Fruit fly (Drosophila melanogaster) whole organism, embryonic: ENCODE results near the gene amrt.

Experiments used
- Atf6 ChIP-seq: fragments of 200-800 bp; sonication (Bioruptor generic); IDR thresholded peaks from 2 replicates; pipeline ENCODE4 v1.3.6; 2022; ENCODE audit warnings: missing biosample characterization, missing genetic modification characterization
- B-H2 ChIP-seq: fragments of 200-800 bp; sonication (Bioruptor generic); optimal IDR thresholded peaks from 2 replicates; lab custom pipeline; 2018; ENCODE audit warnings: missing biosample characterization, mild to moderate bottlenecking, missing genetic modification characterization
- C15 ChIP-seq: fragments of 200-800 bp; sonication (Bioruptor generic); IDR thresholded peaks from 3 replicates; pipeline ENCODE4 v1.3.6; 2022; ENCODE audit warnings: missing biosample characterization, missing genetic modification characterization
- CG10979 ChIP-seq: fragments of 200-800 bp; sonication (Bioruptor generic); optimal IDR thresholded peaks from 2 replicates; lab custom pipeline; 2018; ENCODE audit warnings: missing biosample characterization, mild to moderate bottlenecking, missing genetic modification characterization, moderate library complexity
- CG12104 ChIP-seq: fragments of 200-800 bp; sonication (Bioruptor generic); optimal IDR thresholded peaks from 3 replicates; lab custom pipeline; 2016; ENCODE audit warnings: missing biosample characterization, missing genetic modification characterization
- CG12769 ChIP-seq: fragments of 200-800 bp; sonication (Bioruptor generic); optimal IDR thresholded peaks from 2 replicates; lab custom pipeline; 2019; ENCODE audit warnings: missing biosample characterization, mild to moderate bottlenecking, missing genetic modification characterization, moderate library complexity
- CG12942 ChIP-seq: fragments of 200-800 bp; sonication (Bioruptor generic); optimal IDR thresholded peaks from 3 replicates; lab custom pipeline; 2016; ENCODE audit warnings: missing biosample characterization, missing genetic modification characterization
- CG13287 ChIP-seq: fragments of 200-800 bp; sonication (Bioruptor generic); IDR thresholded peaks from 2 replicates; pipeline ENCODE4 v1.3.6; 2022; ENCODE audit warnings: missing biosample characterization, missing genetic modification characterization; ENCODE audit not compliant: partially characterized antibody
- CG13624 ChIP-seq: fragments of 200-800 bp; sonication (Bioruptor generic); optimal IDR thresholded peaks from 2 replicates; lab custom pipeline; 2016; ENCODE audit warnings: missing biosample characterization, missing genetic modification characterization
- CG13894 ChIP-seq: fragments of 200-800 bp; sonication (Bioruptor generic); optimal IDR thresholded peaks from 3 replicates; lab custom pipeline; 2018; ENCODE audit warnings: missing biosample characterization, mild to moderate bottlenecking, missing genetic modification characterization, moderate library complexity
- CG15011 ChIP-seq: fragments of 200-800 bp; sonication (Bioruptor generic); optimal IDR thresholded peaks from 3 replicates; lab custom pipeline; 2018; ENCODE audit warnings: missing biosample characterization, mild to moderate bottlenecking, missing genetic modification characterization
- CG1529 ChIP-seq: fragments of 200-800 bp; sonication (Bioruptor generic); optimal IDR thresholded peaks from 3 replicates; lab custom pipeline; 2018; ENCODE audit warnings: missing biosample characterization, missing genetic modification characterization
- CG18619 ChIP-seq: fragments of 200-800 bp; sonication (Bioruptor generic); optimal IDR thresholded peaks from 3 replicates; lab custom pipeline; 2017; ENCODE audit warnings: missing biosample characterization, mild to moderate bottlenecking, missing genetic modification characterization
- CG2678 ChIP-seq: fragments of 200-800 bp; sonication (Bioruptor generic); optimal IDR thresholded peaks from 3 replicates; lab custom pipeline; 2019; ENCODE audit warnings: missing biosample characterization, mild to moderate bottlenecking, missing genetic modification characterization, moderate library complexity
- CG34376 ChIP-seq: fragments of 200-800 bp; sonication (Bioruptor generic); optimal IDR thresholded peaks from 2 replicates; lab custom pipeline; 2018; ENCODE audit warnings: missing biosample characterization, mild to moderate bottlenecking, missing genetic modification characterization
- CG3726 ChIP-seq: fragments of 200-800 bp; sonication (Bioruptor generic); IDR thresholded peaks from 3 replicates; pipeline ENCODE4, ENCODE4 v1.3.6; 2022; ENCODE audit warnings: missing biosample characterization, missing genetic modification characterization
- CG4360 ChIP-seq: fragments of 200-800 bp; sonication (Bioruptor generic); IDR thresholded peaks from 2 replicates; pipeline ENCODE4 v1.3.6; 2022; ENCODE audit warnings: missing biosample characterization, missing genetic modification characterization
- Dad ChIP-seq: fragments of 200-800 bp; sonication (Bioruptor generic); optimal IDR thresholded peaks from 3 replicates; lab custom pipeline; 2016; ENCODE audit warnings: missing biosample characterization, missing genetic modification characterization
- Dbx ChIP-seq: fragments of 200-800 bp; sonication (Bioruptor generic); IDR thresholded peaks from 3 replicates; pipeline ENCODE4 v1.3.6; 2022; ENCODE audit warnings: missing biosample characterization, missing genetic modification characterization
- Dek ChIP-seq: fragments of 200-800 bp; sonication (Bioruptor generic); optimal IDR thresholded peaks from 3 replicates; lab custom pipeline; 2019; ENCODE audit warnings: missing biosample characterization, mild to moderate bottlenecking, missing genetic modification characterization, moderate library complexity
- Dfd ChIP-seq, 2 experiments: fragments of >200 bp; optimal IDR thresholded peaks; 2 replicates each; lab custom pipeline; 2017; ENCODE audit warnings: missing biosample characterization in 2 of 2, missing genetic modification characterization in 2 of 2
- Dll ChIP-seq: fragments of 200-800 bp; sonication (Bioruptor generic); IDR thresholded peaks from 4 replicates; pipeline ENCODE4 v1.3.6; 2022; ENCODE audit warnings: missing biosample characterization, missing genetic modification characterization; ENCODE audit not compliant: partially characterized antibody
- Eip74EF ChIP-seq, 2 experiments: fragments of 200-800 bp in 1 of 2; fragments of >200 bp in 1 of 2; sonication (Bioruptor generic) in 1 of 2; optimal IDR thresholded peaks; 2 replicates each; lab custom pipeline; 2017 to 2019; ENCODE audit warnings: missing biosample characterization in 2 of 2, missing genetic modification characterization in 2 of 2, mild to moderate bottlenecking in 1 of 2, moderate library complexity in 1 of 2
- Max ChIP-seq: fragments of 200-800 bp; sonication (Bioruptor generic); optimal IDR thresholded peaks from 2 replicates; lab custom pipeline; 2016; ENCODE audit warnings: missing biosample characterization, mild to moderate bottlenecking, missing genetic modification characterization
- Spps ChIP-seq: fragments of 200-800 bp; sonication (Bioruptor generic); optimal IDR thresholded peaks from 2 replicates; lab custom pipeline; 2018; ENCODE audit warnings: missing biosample characterization, mild to moderate bottlenecking, missing genetic modification characterization
- bigmax ChIP-seq: fragments of 200-800 bp; sonication (Bioruptor generic); optimal IDR thresholded peaks from 2 replicates; lab custom pipeline; 2018; ENCODE audit warnings: missing biosample characterization, mild to moderate bottlenecking, missing genetic modification characterization
- chinmo ChIP-seq: fragments of 200-800 bp; sonication (Bioruptor generic); IDR thresholded peaks from 4 replicates; pipeline ENCODE4 v1.3.6; 2022; ENCODE audit warnings: missing biosample characterization, missing genetic modification characterization; ENCODE audit not compliant: partially characterized antibody
- dpn ChIP-seq, 2 experiments: fragments of 200-800 bp; sonication (Bioruptor generic); optimal IDR thresholded peaks; 3 replicates each; lab custom pipeline; 2016; ENCODE audit warnings: missing biosample characterization in 2 of 2, missing genetic modification characterization in 2 of 2
- mld ChIP-seq: fragments of 200-800 bp; sonication (Bioruptor generic); IDR thresholded peaks from 3 replicates; pipeline ENCODE4 v1.3.6; 2022; ENCODE audit warnings: missing biosample characterization, missing genetic modification characterization; ENCODE audit not compliant: partially characterized antibody
- nau ChIP-seq: fragments of 200-800 bp; sonication (Bioruptor generic); optimal IDR thresholded peaks from 3 replicates; lab custom pipeline; 2017; ENCODE audit warnings: missing biosample characterization, mild to moderate bottlenecking, missing genetic modification characterization, missing genetic modification reagents
- onecut ChIP-seq: fragments of 200-800 bp; sonication (Bioruptor generic); IDR thresholded peaks from 2 replicates; pipeline ENCODE4 v1.3.6; 2022; ENCODE audit warnings: missing biosample characterization, missing genetic modification characterization
- pros ChIP-seq: fragments of 200-800 bp; sonication (Bioruptor generic); optimal IDR thresholded peaks from 3 replicates; lab custom pipeline; 2019; ENCODE audit warnings: missing biosample characterization, mild to moderate bottlenecking, missing genetic modification characterization, moderate library complexity
- psq ChIP-seq: fragments of 200-800 bp; sonication (Bioruptor generic); optimal IDR thresholded peaks from 2 replicates; lab custom pipeline; 2017; ENCODE audit warnings: missing biosample characterization, missing genetic modification characterization
- sd ChIP-seq: fragments of 200-800 bp; sonication (Bioruptor generic); optimal IDR thresholded peaks from 3 replicates; lab custom pipeline; 2018; ENCODE audit warnings: missing biosample characterization, mild to moderate bottlenecking, missing genetic modification characterization, moderate library complexity
- sens ChIP-seq: fragments of 200-800 bp; sonication (Bioruptor generic); peaks from one replicate; lab custom pipeline; 2016; ENCODE audit warnings: missing biosample characterization, missing genetic modification characterization
- shn ChIP-seq: fragments of 200-800 bp; sonication (Bioruptor generic); optimal IDR thresholded peaks from 3 replicates; lab custom pipeline; 2016; ENCODE audit warnings: missing biosample characterization, missing genetic modification characterization
- sisA ChIP-seq: fragments of 200-800 bp; sonication (Bioruptor generic); IDR thresholded peaks from 2 replicates; pipeline ENCODE4 v1.3.6; 2022; ENCODE audit warnings: missing biosample characterization, missing genetic modification characterization
- sqz ChIP-seq: fragments of 200-800 bp; sonication (Bioruptor generic); optimal IDR thresholded peaks from 3 replicates; lab custom pipeline; 2018; ENCODE audit warnings: missing biosample characterization, mild to moderate bottlenecking, missing genetic modification characterization
- zfh1 ChIP-seq: fragments of 200-800 bp; sonication (Bioruptor generic); IDR thresholded peaks from 3 replicates; pipeline ENCODE4 v1.3.6; 2022; ENCODE audit warnings: missing biosample characterization, missing genetic modification characterization

The amrt gene

dm6 chrX:13752543-13753046 lies 29.7 kb upstream of the amrt start (continued):
- TF ChIP-seq sens (GFP tag; lab: Kevin White, UChicago) = peak; percentile 9
- peak; percentile 6 for TF ChIP-seq CG18619 (GFP tag; lab: Kevin White, UChicago)
- TF ChIP-seq CG10979 (tag; lab: Kevin White, UChicago) = no peak
- no peak for TF ChIP-seq Dad (GFP tag; lab: Kevin White, UChicago)
- TF ChIP-seq onecut (GFP tag; lab: Robert Waterston, UW) = no peak
- TF ChIP-seq Dek (tag; lab: Kevin White, UChicago) = no peak
- no peak for TF ChIP-seq CG15011 (GFP tag; lab: Kevin White, UChicago)
- no peak for TF ChIP-seq Max
- TF ChIP-seq Dll (GFP tag; lab: Robert Waterston, UW) = no peak
- TF ChIP-seq CG3726 (GFP tag; lab: Robert Waterston, UW) = no peak
- no peak for TF ChIP-seq C15 (GFP tag; lab: Robert Waterston, UW)
- no peak for TF ChIP-seq Spps (tag; lab: Kevin White, UChicago)
- TF ChIP-seq zfh1 (GFP tag; lab: Robert Waterston, UW) = 0 out of 3 replicates have a peak, but pooled peaks have one; percentile 9
- TF ChIP-seq CG2678 (tag; lab: Kevin White, UChicago) = peak; percentile 14
- TF ChIP-seq, all 482 proteins: peak for 35

- TF ChIP-seq CG13624 (GFP tag; lab: Kevin White, UChicago) (peak; percentile 9), pros (GFP tag; lab: Kevin White, UChicago) (peak; percentile 47), CG12769 (tag; lab: Kevin White, UChicago) (peak; percentile 3), sqz (peak; percentile 45), bigmax (GFP tag; lab: Kevin White, UChicago) (peak; percentile 65), sd (tag; lab: Kevin White, UChicago) (peak; percentile 43), Atf6 (no peak), CG13287 (0 out of 2 replicates have a peak, but pooled peaks have one; percentile 12), Eip74EF (GFP tag; optimal IDR thresholded peaks at IDR 0.05; lab: Kevin White, UChicago) (peak in 1 of 2 experiments; percentile 11), shn (no peak), CG1529 (GFP tag; lab: Kevin White, UChicago) (no peak), Dad (GFP tag; lab: Kevin White, UChicago) (no peak), dpn (GFP tag; optimal IDR thresholded peaks at IDR 0.05; lab: Kevin White, UChicago) (no peak), psq (GFP tag; lab: Kevin White, UChicago) (peak; percentile 72), CG13894 (tag; lab: Kevin White, UChicago) (peak; percentile 16), CG4360 (GFP tag; lab: Robert Waterston, UW) (peak; percentile 78), chinmo (GFP tag; lab: Robert Waterston, UW) (0 out of 4 replicates have a peak, but pooled peaks have one; percentile 71)
These were observed 29.0 kb upstream of the amrt start for dm6 chrX:13753101-13753758.

- TF ChIP-seq CG12104 (GFP tag; lab: Kevin White, UChicago) (no peak), sens (GFP tag; lab: Kevin White, UChicago) (peak; percentile 5), Dek (tag; lab: Kevin White, UChicago) (no peak), Dfd (GFP tag; optimal IDR thresholded peaks at IDR 0.05; lab: Kevin White, UChicago) (no peak), CG34376 (no peak), CG12942 (GFP tag; lab: Kevin White, UChicago) (no peak), Dbx (GFP tag; lab: Robert Waterston, UW) (no peak), mld (GFP tag; lab: Robert Waterston, UW) (no peak), nau (GFP tag; lab: Kevin White, UChicago) (no peak), CG13624 (GFP tag; lab: Kevin White, UChicago) (peak; percentile 1), sisA (GFP tag; lab: Robert Waterston, UW) (no peak), B-H2 (GFP tag; lab: Kevin White, UChicago) (no peak)
These were observed 28.5 kb upstream of the amrt start for dm6 chrX:13753775-13754174.
